Worm (Caenorhabditis elegans): ENCODE results near the gene F27B3.8.
A peak's percentile ranks its signal among the peaks of the same experiment; 100 is the strongest.
"Not testable (repeated sequence)": the region's sequence is repeated elsewhere in the genome, so short reads cannot be mapped to it uniquely, and the experiment has no call there.

The F27B3.8 gene

ce11 chrIII:6579398-6579797 is at the start of gene F27B3.8:
TSS of gene F27B3.8 (plus strand) at chrIII:6579698.
- TF ChIP-seq egl-27 (tag; optimal IDR thresholded peaks at IDR 0.05) (no peak), mbf-1 (tag; optimal IDR thresholded peaks at IDR 0.05) (no peak), ztf-1 (GFP tag; conservative IDR thresholded peaks at IDR 0.05) (no peak), nhr-6 (tag; optimal IDR thresholded peaks at IDR 0.05) (no peak), snpc-4 (tag; optimal IDR thresholded peaks at IDR 0.05) (no peak), ceh-16 (tag; optimal IDR thresholded peaks at IDR 0.05) (no peak), fos-1 (tag; optimal IDR thresholded peaks at IDR 0.05) (no peak), elt-1 (tag; optimal IDR thresholded peaks at IDR 0.05) (no peak), ZK546.5 (tag; optimal IDR thresholded peaks at IDR 0.05) (no peak)

ce11 chrIII:6531099-6531498 is 48.4 kb upstream of the F27B3.8 start, which contains the start of gene C09E7.11:
TSS of gene C09E7.11 (plus strand) at chrIII:6531399.
- no peak for TF ChIP-seq elt-1 (tag; optimal IDR thresholded peaks at IDR 0.05)
- no peak for TF ChIP-seq unc-39 (tag; optimal IDR thresholded peaks at IDR 0.05)
- no peak for TF ChIP-seq gmeb-1 (tag; optimal IDR thresholded peaks at IDR 0.05)

DNA sequence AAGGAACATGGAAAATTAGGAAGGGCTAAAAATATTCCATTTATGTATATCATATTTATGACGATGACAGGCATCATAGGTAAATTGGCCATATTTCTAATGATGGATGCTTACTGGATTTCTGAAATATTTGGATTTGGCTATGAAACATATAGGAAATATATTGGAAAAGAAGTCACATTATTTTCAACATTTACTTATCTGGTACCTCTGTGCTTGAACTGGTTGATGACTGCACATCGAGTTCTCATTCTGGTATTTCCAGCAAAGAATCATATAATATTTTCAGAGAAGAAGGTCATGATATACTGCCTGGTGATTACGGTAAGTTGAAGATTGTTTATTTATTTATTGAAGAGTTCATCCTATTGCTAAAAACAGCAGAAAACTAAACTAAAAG is 46.9 kb upstream of the F27B3.8 start, which contains the start of gene srxa-5:
TSS of gene srxa-5 (plus strand) at position 301 of the 400 bp plus-strand sequence.
- no peak for TF ChIP-seq ztf-4 (tag; optimal IDR thresholded peaks at IDR 0.05)
- no peak for TF ChIP-seq mdl-1 (tag; optimal IDR thresholded peaks at IDR 0.05)
- TF ChIP-seq blmp-1 (tag; optimal IDR thresholded peaks at IDR 0.05; ENCODE audit: insufficient read depth) = no peak
- no peak for TF ChIP-seq ama-1 (optimal IDR thresholded peaks at IDR 0.05)
- TF ChIP-seq nhr-10 (tag; optimal IDR thresholded peaks at IDR 0.05) = no peak
- TF ChIP-seq elt-3 (tag; optimal IDR thresholded peaks at IDR 0.05) = no peak
- TF ChIP-seq ZK546.5 (tag; optimal IDR thresholded peaks at IDR 0.05) = no peak

- peak; percentile 53 for TF ChIP-seq unc-55 (GFP tag; optimal IDR thresholded peaks at IDR 0.05)
- TF ChIP-seq gmeb-1 (tag; optimal IDR thresholded peaks at IDR 0.05) = no peak
- peak; percentile 22 for TF ChIP-seq lin-11 (tag; optimal IDR thresholded peaks at IDR 0.05)
- peak; percentile 51 for TF ChIP-seq C34F6.9 (tag; optimal IDR thresholded peaks at IDR 0.05)
- no peak for TF ChIP-seq mab-5 (tag; optimal IDR thresholded peaks at IDR 0.05)
- TF ChIP-seq nhr-129 (tag; optimal IDR thresholded peaks at IDR 0.05) = peak; percentile 66
- peak; percentile 20 for TF ChIP-seq crh-2 (tag; optimal IDR thresholded peaks at IDR 0.05)
- peak; percentile 45 for TF ChIP-seq F13H6.1 (tag; optimal IDR thresholded peaks at IDR 0.05)
- TF ChIP-seq sem-4 (tag; optimal IDR thresholded peaks at IDR 0.05) = peak; percentile 48
Measured at ce11 chrIII:6536945-6537568, 42.4 kb upstream of the F27B3.8 start, which contains the start of gene C09E7.4. TSS of gene C09E7.4 (minus strand) at chrIII:6536995.

ce11 chrIII:6551187-6552058 is 28.1 kb upstream of the F27B3.8 start, which contains the start of gene C09E7.7:
TSS of gene C09E7.7 (minus strand) at chrIII:6551243.
- TF ChIP-seq nhr-21 (tag; optimal IDR thresholded peaks at IDR 0.05) (peak; percentile 24), gmeb-1 (tag; optimal IDR thresholded peaks at IDR 0.05) (peak; percentile 42), F13H6.1 (tag; optimal IDR thresholded peaks at IDR 0.05) (peak; percentile 55), sma-9 (GFP tag; optimal IDR thresholded peaks at IDR 0.05) (peak; percentile 60), zag-1 (tag; optimal IDR thresholded peaks at IDR 0.05) (peak; percentile 7), nhr-129 (tag; optimal IDR thresholded peaks at IDR 0.05) (peak; percentile 43), C34F6.9 (tag; optimal IDR thresholded peaks at IDR 0.05) (peak; percentile 57), lsy-2 (tag; optimal IDR thresholded peaks at IDR 0.05) (peak; percentile 45 to 48), fos-1 (tag; optimal IDR thresholded peaks at IDR 0.05) (peak; percentile 16), lin-11 (tag; optimal IDR thresholded peaks at IDR 0.05) (peak; percentile 31), sma-3 (GFP tag; optimal IDR thresholded peaks at IDR 0.05) (peak; percentile 72), unc-55 (GFP tag; optimal IDR thresholded peaks at IDR 0.05) (peak; percentile 48), lin-13 (GFP tag; optimal IDR thresholded peaks at IDR 0.05) (peak; percentile 50), nhr-25 (tag; optimal IDR thresholded peaks at IDR 0.05) (peak; percentile 29), crh-2 (tag; optimal IDR thresholded peaks at IDR 0.05) (peak; percentile 18)
- TF ChIP-seq sma-9 (tag; optimal IDR thresholded peaks at IDR 0.05) = not testable (repeated sequence)

All from whole organism, L2 larva.